Fruit fly (Drosophila melanogaster) whole organism, embryonic: Measurements from ENCODE around the gene Ifrd1.

Source experiments
- ATbp ChIP-seq: fragments of 200-800 bp; sonication (Bioruptor generic); optimal IDR thresholded peaks from 2 replicates; lab custom pipeline; 2017; ENCODE audit warnings: missing biosample characterization, mild to moderate bottlenecking, missing genetic modification characterization, missing genetic modification reagents
- Antp ChIP-seq: fragments of 200-800 bp; sonication (Bioruptor generic); optimal IDR thresholded peaks from 3 replicates; lab custom pipeline; 2016; ENCODE audit warnings: missing biosample characterization, missing genetic modification characterization
- B-H2 ChIP-seq: fragments of 200-800 bp; sonication (Bioruptor generic); optimal IDR thresholded peaks from 2 replicates; lab custom pipeline; 2018; ENCODE audit warnings: missing biosample characterization, mild to moderate bottlenecking, missing genetic modification characterization
- CG10209 ChIP-seq: fragments of 200-800 bp; sonication (Bioruptor generic); optimal IDR thresholded peaks from 3 replicates; lab custom pipeline; 2017; ENCODE audit warnings: missing biosample characterization, mild to moderate bottlenecking, missing genetic modification characterization, missing genetic modification reagents
- CG10274 ChIP-seq: fragments of 200-800 bp; sonication (Bioruptor generic); optimal IDR thresholded peaks from 3 replicates; lab custom pipeline; 2017; ENCODE audit warnings: missing biosample characterization, mild to moderate bottlenecking, missing genetic modification characterization
- CG10431 ChIP-seq: fragments of 200-800 bp; sonication (Bioruptor generic); optimal IDR thresholded peaks from 3 replicates; lab custom pipeline; 2018; ENCODE audit warnings: missing biosample characterization, mild to moderate bottlenecking, missing genetic modification characterization
- CG11093 ChIP-seq: fragments of 200-800 bp; sonication (Bioruptor generic); IDR thresholded peaks from 3 replicates; pipeline ENCODE4 v1.3.6; 2022; ENCODE audit warnings: missing biosample characterization, missing genetic modification characterization
- CG12155 ChIP-seq: fragments of 200-800 bp; sonication (Bioruptor generic); optimal IDR thresholded peaks from 3 replicates; lab custom pipeline; 2016; ENCODE audit warnings: missing biosample characterization, missing genetic modification characterization
- CG12236 ChIP-seq: fragments of 200-800 bp; sonication (Bioruptor generic); optimal IDR thresholded peaks from 2 replicates; lab custom pipeline; 2016; ENCODE audit warnings: missing biosample characterization, missing genetic modification characterization
- CG13287 ChIP-seq: fragments of 200-800 bp; sonication (Bioruptor generic); IDR thresholded peaks from 2 replicates; pipeline ENCODE4 v1.3.6; 2022; ENCODE audit warnings: missing biosample characterization, missing genetic modification characterization; ENCODE audit not compliant: partially characterized antibody
- CG14014 ChIP-seq: fragments of 200-800 bp; sonication (Bioruptor generic); IDR thresholded peaks from 2 replicates; pipeline ENCODE4 v1.3.6; 2022; ENCODE audit warnings: missing biosample characterization, missing genetic modification characterization
- CG1647 ChIP-seq: fragments of 200-800 bp; sonication (Bioruptor generic); optimal IDR thresholded peaks from 3 replicates; lab custom pipeline; 2016; ENCODE audit warnings: missing biosample characterization, missing genetic modification characterization
- CG17359 ChIP-seq: fragments of 200-800 bp; sonication (Bioruptor generic); optimal IDR thresholded peaks from 3 replicates; lab custom pipeline; 2018; ENCODE audit warnings: missing biosample characterization, mild to moderate bottlenecking, missing genetic modification characterization, moderate library complexity
- CG2889 ChIP-seq: fragments of 200-800 bp; sonication (Bioruptor generic); IDR thresholded peaks from 3 replicates; pipeline ENCODE4 v1.3.6; 2022; ENCODE audit warnings: missing biosample characterization, missing genetic modification characterization
- CG30403 ChIP-seq: fragments of 200-800 bp; sonication (Bioruptor generic); optimal IDR thresholded peaks from 3 replicates; lab custom pipeline; 2016; ENCODE audit warnings: missing biosample characterization, missing genetic modification characterization
- CG34224 ChIP-seq: fragments of 200-800 bp; sonication (Bioruptor generic); IDR thresholded peaks from 3 replicates; pipeline ENCODE4 v1.3.6; 2022; ENCODE audit warnings: missing biosample characterization, missing genetic modification characterization; ENCODE audit not compliant: partially characterized antibody
- CG3838 ChIP-seq: fragments of 200-800 bp; sonication (Bioruptor generic); optimal IDR thresholded peaks from 3 replicates; lab custom pipeline; 2016; ENCODE audit warnings: missing biosample characterization, missing genetic modification characterization
- CG7271 ChIP-seq: fragments of 200-800 bp; sonication (Bioruptor generic); optimal IDR thresholded peaks from 2 replicates; lab custom pipeline; 2018; ENCODE audit warnings: missing biosample characterization, mild to moderate bottlenecking, missing genetic modification characterization, moderate library complexity
- CG9797 ChIP-seq: fragments of 200-800 bp; sonication (Bioruptor generic); optimal IDR thresholded peaks from 3 replicates; lab custom pipeline; 2018; ENCODE audit warnings: missing biosample characterization, mild to moderate bottlenecking, missing genetic modification characterization
- CG9932 ChIP-seq: fragments of 200-800 bp; sonication (Bioruptor generic); IDR thresholded peaks from 2 replicates; pipeline ENCODE4 v1.3.6; 2022; ENCODE audit warnings: missing biosample characterization, missing genetic modification characterization
- CrebB ChIP-seq: fragments of 200-800 bp; sonication (Bioruptor generic); optimal IDR thresholded peaks from 3 replicates; lab custom pipeline; 2018; ENCODE audit warnings: missing biosample characterization, mild to moderate bottlenecking, missing genetic modification characterization
- Dbx ChIP-seq: fragments of 200-800 bp; sonication (Bioruptor generic); IDR thresholded peaks from 3 replicates; pipeline ENCODE4 v1.3.6; 2022; ENCODE audit warnings: missing biosample characterization, missing genetic modification characterization
- Dfd ChIP-seq, 2 experiments: fragments of >200 bp; optimal IDR thresholded peaks; 2 replicates each; lab custom pipeline; 2017; ENCODE audit warnings: missing biosample characterization in 2 of 2, missing genetic modification characterization in 2 of 2
- Dref ChIP-seq: fragments of 200-800 bp; sonication (Bioruptor generic); IDR thresholded peaks from 2 replicates; pipeline ENCODE4 v1.3.6; 2022; ENCODE audit warnings: missing biosample characterization, missing genetic modification characterization
- Fer3 ChIP-seq: fragments of 200-800 bp; sonication (Bioruptor generic); optimal IDR thresholded peaks from 2 replicates; lab custom pipeline; 2018; ENCODE audit warnings: missing biosample characterization, mild to moderate bottlenecking, missing genetic modification characterization, moderate library complexity
- Max ChIP-seq: fragments of 200-800 bp; sonication (Bioruptor generic); optimal IDR thresholded peaks from 2 replicates; lab custom pipeline; 2016; ENCODE audit warnings: missing biosample characterization, mild to moderate bottlenecking, missing genetic modification characterization
- Med ChIP-seq: fragments of 200-800 bp; sonication (Bioruptor generic); peaks from one replicate; lab custom pipeline; 2016; ENCODE audit warnings: missing biosample characterization, missing genetic modification characterization, mild to moderate bottlenecking, inconsistent platforms, moderate library complexity
- Nf-YA ChIP-seq: fragments of 200-800 bp; sonication (Bioruptor generic); IDR thresholded peaks from 2 replicates; pipeline ENCODE4 v1.3.6; 2022; ENCODE audit warnings: missing biosample characterization, missing genetic modification characterization
- NfI ChIP-seq: fragments of 200-800 bp; sonication (Bioruptor generic); optimal IDR thresholded peaks from 3 replicates; lab custom pipeline; 2018; ENCODE audit warnings: missing biosample characterization, mild to moderate bottlenecking, missing genetic modification characterization, moderate library complexity
- Ravus ChIP-seq: fragments of 200-800 bp; sonication (Bioruptor generic); IDR thresholded peaks from 2 replicates; pipeline ENCODE4 v1.3.6; 2022; ENCODE audit warnings: missing biosample characterization, missing genetic modification characterization
- Six4 ChIP-seq: fragments of 200-800 bp; sonication (Bioruptor generic); optimal IDR thresholded peaks from 2 replicates; lab custom pipeline; 2016; ENCODE audit warnings: missing biosample characterization, missing genetic modification characterization
- TFAM ChIP-seq: fragments of 200-800 bp; sonication (Bioruptor generic); optimal IDR thresholded peaks from 2 replicates; lab custom pipeline; 2017; ENCODE audit warnings: missing biosample characterization, missing genetic modification characterization, inconsistent platforms
- al ChIP-seq: fragments of 200-800 bp; sonication (Bioruptor generic); IDR thresholded peaks from 2 replicates; pipeline ENCODE4 v1.3.6; 2022; ENCODE audit warnings: missing biosample characterization, missing genetic modification characterization
- ap ChIP-seq: fragments of 200-800 bp; sonication (Bioruptor generic); IDR thresholded peaks from 2 replicates; pipeline ENCODE4 v1.3.6; 2022; ENCODE audit warnings: missing biosample characterization, missing genetic modification characterization
- bigmax ChIP-seq: fragments of 200-800 bp; sonication (Bioruptor generic); optimal IDR thresholded peaks from 2 replicates; lab custom pipeline; 2018; ENCODE audit warnings: missing biosample characterization, mild to moderate bottlenecking, missing genetic modification characterization
- btn ChIP-seq: fragments of 200-800 bp; sonication (Bioruptor generic); optimal IDR thresholded peaks from 2 replicates; lab custom pipeline; 2016; ENCODE audit warnings: missing biosample characterization, missing genetic modification characterization
- cad ChIP-seq: fragments of >200 bp; optimal IDR thresholded peaks from 2 replicates; lab custom pipeline; 2017; ENCODE audit warnings: missing biosample characterization, missing genetic modification characterization
- chn ChIP-seq: fragments of 200-800 bp; sonication (Bioruptor generic); optimal IDR thresholded peaks from 2 replicates; lab custom pipeline; 2016; ENCODE audit warnings: missing biosample characterization, missing genetic modification characterization
- corto ChIP-seq: fragments of 200-800 bp; sonication (Bioruptor generic); optimal IDR thresholded peaks from 2 replicates; lab custom pipeline; 2016; ENCODE audit warnings: missing biosample characterization, mild to moderate bottlenecking, missing genetic modification characterization, moderate library complexity
- gro ChIP-seq: fragments of 200-800 bp; sonication (Bioruptor generic); optimal IDR thresholded peaks from 2 replicates; lab custom pipeline; 2016; ENCODE audit warnings: missing biosample characterization, missing genetic modification characterization
- lilli ChIP-seq: fragments of 200-800 bp; sonication (Bioruptor generic); optimal IDR thresholded peaks from 3 replicates; lab custom pipeline; 2016; ENCODE audit warnings: missing biosample characterization, missing genetic modification characterization
- lmd ChIP-seq: fragments of 200-800 bp; sonication (Bioruptor generic); IDR thresholded peaks from 2 replicates; pipeline ENCODE4 v1.3.6; 2022; ENCODE audit warnings: missing biosample characterization, missing genetic modification characterization
- otp ChIP-seq: fragments of 200-800 bp; sonication (Bioruptor generic); IDR thresholded peaks from 3 replicates; pipeline ENCODE4, ENCODE4 v1.3.6; 2022; ENCODE audit warnings: missing biosample characterization, missing genetic modification characterization
- sim ChIP-seq: fragments of 200-800 bp; sonication (Bioruptor generic); IDR thresholded peaks from 2 replicates; pipeline ENCODE4 v1.3.6; 2022; ENCODE audit warnings: missing biosample characterization, missing genetic modification characterization
- sqz ChIP-seq: fragments of 200-800 bp; sonication (Bioruptor generic); optimal IDR thresholded peaks from 3 replicates; lab custom pipeline; 2018; ENCODE audit warnings: missing biosample characterization, mild to moderate bottlenecking, missing genetic modification characterization
- tgo ChIP-seq: fragments of 200-800 bp; sonication (Bioruptor generic); IDR thresholded peaks from 3 replicates; pipeline ENCODE4 v1.3.6; 2022; ENCODE audit warnings: missing biosample characterization, missing genetic modification characterization
- tna ChIP-seq: fragments of 200-800 bp; sonication (Bioruptor generic); IDR thresholded peaks from 2 replicates; pipeline ENCODE4 v1.3.6; 2022; ENCODE audit warnings: missing biosample characterization, missing genetic modification characterization; ENCODE audit not compliant: partially characterized antibody
- trh ChIP-seq: fragments of 200-800 bp; sonication (Bioruptor generic); optimal IDR thresholded peaks from 2 replicates; lab custom pipeline; 2016; ENCODE audit warnings: missing biosample characterization, missing genetic modification characterization
- tx ChIP-seq: fragments of 200-800 bp; sonication (Bioruptor generic); optimal IDR thresholded peaks from 2 replicates; lab custom pipeline; 2016; ENCODE audit warnings: missing biosample characterization, missing genetic modification characterization
- unc-4 ChIP-seq: fragments of 200-800 bp; sonication (Bioruptor generic); IDR thresholded peaks from 2 replicates; pipeline ENCODE4 v1.3.6; 2022; ENCODE audit warnings: missing biosample characterization, missing genetic modification characterization; ENCODE audit not compliant: partially characterized antibody

Ifrd1 gene

dm6 chr2L:2882968-2883702, 8.8 kb upstream of the Ifrd1 start (continued):
- TF ChIP-seq lilli (peak; percentile 92), CG11093 (GFP tag; lab: Robert Waterston, UW) (no peak), corto (GFP tag; lab: Kevin White, UChicago) (no peak), B-H2 (GFP tag; lab: Kevin White, UChicago) (peak; percentile 7), TFAM (GFP tag; lab: Kevin White, UChicago) (no peak), ap (GFP tag; lab: Robert Waterston, UW) (no peak), chn (GFP tag; lab: Kevin White, UChicago) (no peak), CG12155 (GFP tag; lab: Kevin White, UChicago) (peak; percentile 33), Max (GFP tag; lab: Kevin White, UChicago) (peak; percentile 25), Fer3 (tag; lab: Kevin White, UChicago) (peak; percentile 25), CG14014 (GFP tag; lab: Robert Waterston, UW) (peak; percentile 67), Med (peak; percentile 86), CG30403 (GFP tag; lab: Kevin White, UChicago) (peak; percentile 68), CG17359 (peak; percentile 61), Nf-YA (GFP tag; lab: Robert Waterston, UW) (peak; percentile 65; the same call in 1 of the 2 replicates), trh (GFP tag; lab: Kevin White, UChicago) (peak; percentile 40), CG12236 (GFP tag; lab: Kevin White, UChicago) (peak; percentile 26), Dbx (GFP tag; lab: Robert Waterston, UW) (no peak; the same call in 2 of the 3 replicates), sqz (GFP tag; lab: Kevin White, UChicago) (peak; percentile 47), Six4 (GFP tag; lab: Kevin White, UChicago) (peak; percentile 19), CG1647 (peak; percentile 27), Dref (GFP tag; lab: Robert Waterston, UW) (peak; percentile 53), CG10209 (GFP tag; lab: Kevin White, UChicago) (peak; percentile 38), CG9797 (peak; percentile 17), CG3838 (GFP tag; lab: Kevin White, UChicago) (no peak), Antp (GFP tag; lab: Kevin White, UChicago) (peak; percentile 36), CG10274 (GFP tag; lab: Kevin White, UChicago) (no peak), unc-4 (GFP tag; lab: Robert Waterston, UW) (no peak), CG13287 (GFP tag; lab: Robert Waterston, UW) (peak; percentile 38; the same call in 1 of the 2 replicates), bigmax (GFP tag; lab: Kevin White, UChicago) (no peak), tx (GFP tag; lab: Kevin White, UChicago) (peak; percentile 12), CG10431 (no peak), CrebB (peak; percentile 78), al (no peak), tgo (GFP tag; lab: Robert Waterston, UW) (peak; percentile 47; the same call in 2 of the 3 replicates), Ravus (GFP tag; lab: Robert Waterston, UW) (no peak), lmd (no peak), cad (GFP tag; lab: Kevin White, UChicago) (no peak), btn (GFP tag; lab: Kevin White, UChicago) (no peak), CG9932 (GFP tag; lab: Robert Waterston, UW) (peak; percentile 50), ATbp (peak; percentile 82), CG34224 (GFP tag; lab: Robert Waterston, UW) (no peak), CG2889 (no peak), NfI (GFP tag; lab: Kevin White, UChicago) (peak; percentile 29), CG7271 (no peak), sim (GFP tag; lab: Robert Waterston, UW) (no peak), tna (GFP tag; lab: Robert Waterston, UW) (no peak), otp (GFP tag; lab: Robert Waterston, UW) (peak; percentile 60; the same call in 1 of the 3 replicates), Dfd (GFP tag; optimal IDR thresholded peaks at IDR 0.05; lab: Kevin White, UChicago) (no peak), gro (GFP tag; lab: Kevin White, UChicago) (no peak)
